Worm (Caenorhabditis elegans) whole organism, late embryonic: ENCODE data around the gene vap-1.

Experiments
- ama-1 ChIP-seq: fragments of 150-350 bp; optimal IDR thresholded peaks from 2 replicates; lab custom pipeline; 2014
- ceh-14 ChIP-seq: sonication (generic microtip); optimal IDR thresholded peaks from 2 replicates; lab custom pipeline; 2016; ENCODE audit warnings: missing genotype, missing genetic modification characterization, missing compliant biosample characterization
- ceh-18 ChIP-seq: sonication (generic microtip); optimal IDR thresholded peaks from 2 replicates; lab custom pipeline; 2016; ENCODE audit warnings: missing genetic modification characterization, missing compliant biosample characterization
- ceh-2 ChIP-seq: sonication (generic microtip); optimal IDR thresholded peaks from 2 replicates; lab custom pipeline; 2016; ENCODE audit warnings: missing genotype, missing genetic modification characterization, missing compliant biosample characterization
- ceh-30 ChIP-seq: fragments of 150-350 bp; optimal IDR thresholded peaks from 2 replicates; lab custom pipeline; 2014; ENCODE audit warnings: missing biosample characterization, missing genetic modification characterization
- ets-4 ChIP-seq: sonication (generic microtip); optimal IDR thresholded peaks from 2 replicates; lab custom pipeline; 2016; ENCODE audit warnings: missing genetic modification characterization, missing compliant biosample characterization
- hlh-30 ChIP-seq: sonication (generic microtip); optimal IDR thresholded peaks from 2 replicates; lab custom pipeline; 2017; ENCODE audit warnings: antibody characterized with exemption, missing genetic modification characterization, missing compliant biosample characterization; ENCODE audit not compliant: insufficient read depth
- nhr-11 ChIP-seq: fragments of 150-350 bp; optimal IDR thresholded peaks from 2 replicates; lab custom pipeline; 2014; ENCODE audit warnings: missing biosample characterization, missing genetic modification characterization
- odd-2 ChIP-seq: sonication (generic microtip); optimal IDR thresholded peaks from 2 replicates; lab custom pipeline; 2017; ENCODE audit warnings: antibody characterized with exemption, mild to moderate bottlenecking, missing genetic modification characterization, missing compliant biosample characterization
- pha-4 ChIP-seq: fragments of 150-350 bp; optimal IDR thresholded peaks from 2 replicates; lab custom pipeline; 2018; ENCODE audit warnings: missing biosample characterization, missing genetic modification reagents, missing genetic modification characterization
- pqm-1 ChIP-seq: sonication (generic microtip); optimal IDR thresholded peaks from 2 replicates; lab custom pipeline; 2016; ENCODE audit warnings: missing genetic modification characterization, missing compliant biosample characterization
- tbx-2 ChIP-seq: sonication (generic microtip); optimal IDR thresholded peaks from 2 replicates; lab custom pipeline; 2016; ENCODE audit warnings: missing genetic modification characterization, missing compliant biosample characterization
- tbx-7 ChIP-seq: sonication (generic microtip); optimal IDR thresholded peaks from 2 replicates; lab custom pipeline; 2016; ENCODE audit warnings: missing genotype, missing genetic modification characterization, missing compliant biosample characterization
- unc-42 ChIP-seq: sonication (generic microtip); optimal IDR thresholded peaks from 2 replicates; lab custom pipeline; 2016; ENCODE audit warnings: missing genotype, missing genetic modification characterization, missing compliant biosample characterization

- TF ChIP-seq ceh-2 (no peak), ceh-18 (tag; lab: Kevin White, UChicago) (no peak), pqm-1 (no peak), unc-42 (tag; lab: Kevin White, UChicago) (no peak), tbx-7 (tag; lab: Kevin White, UChicago) (no peak), odd-2 (no peak), hlh-30 (tag; lab: Kevin White, UChicago) (no peak), ama-1 (lab: Kevin White, UChicago) (no peak), tbx-2 (no peak), ceh-30 (tag; lab: Kevin White, UChicago) (no peak), ceh-14 (tag; lab: Kevin White, UChicago) (no peak), nhr-11 (tag; lab: Kevin White, UChicago) (no peak), pha-4 (no peak), ets-4 (no peak)
Measured at ce11 chrX:17422593-17422992, 26.2 kb upstream of the vap-1 start.
